Fruit fly (Drosophila melanogaster) whole organism: ENCODE data around the gene CG46458.

Source experiments
- Dll ChIP-seq: fragments of >200 bp; optimal IDR thresholded peaks from 2 replicates; lab custom pipeline; 2017
- psq ChIP-seq: fragments of >200 bp; optimal IDR thresholded peaks from 2 replicates; lab custom pipeline; 2017

DNA sequence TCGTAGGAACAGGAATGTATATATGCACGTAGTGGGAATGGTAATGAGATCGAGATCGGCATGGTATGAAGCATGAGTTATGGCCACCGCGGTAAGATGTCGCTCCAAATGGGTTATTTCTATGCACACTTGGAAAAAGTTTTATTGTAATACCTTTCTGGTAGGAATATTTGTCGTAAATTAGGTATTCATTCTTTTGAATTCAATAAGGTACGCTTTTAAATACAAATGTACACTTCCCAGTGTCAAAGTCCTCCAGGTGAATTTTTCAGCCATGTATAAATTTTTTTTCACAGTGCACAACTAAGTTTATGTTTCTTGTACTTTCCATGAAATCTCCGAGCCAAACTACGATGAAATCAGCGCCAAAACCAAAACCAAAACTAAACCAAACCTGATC is 88.9 kb downstream of the CG46458 start:
- TF ChIP-seq psq (no peak), Dll (no peak)
